Worm (Caenorhabditis elegans): ENCODE results near the gene C17B7.4.
A peak's percentile ranks its signal among the peaks of the same experiment; 100 is the strongest.

ce11 chrV:3355544-3355943 is 16.4 kb downstream of the C17B7.4 start:
- TF ChIP-seq Y55F3AM.14 (GFP tag; optimal IDR thresholded peaks at IDR 0.05) (no peak), elt-1 (tag; optimal IDR thresholded peaks at IDR 0.05) (peak; percentile 2), ZK546.5 (tag; optimal IDR thresholded peaks at IDR 0.05) (no peak), nhr-21 (tag; optimal IDR thresholded peaks at IDR 0.05) (no peak), nhr-77 (tag; optimal IDR thresholded peaks at IDR 0.05) (no peak), unc-62 (GFP tag; optimal IDR thresholded peaks at IDR 0.05) (no peak), ztf-1 (GFP tag; conservative IDR thresholded peaks at IDR 0.05) (no peak), ztf-4 (tag; optimal IDR thresholded peaks at IDR 0.05) (no peak)

All from whole organism, L2 larva.